Fruit fly (Drosophila melanogaster): Measurements from ENCODE around the gene stwl.

The stwl gene

DNA sequence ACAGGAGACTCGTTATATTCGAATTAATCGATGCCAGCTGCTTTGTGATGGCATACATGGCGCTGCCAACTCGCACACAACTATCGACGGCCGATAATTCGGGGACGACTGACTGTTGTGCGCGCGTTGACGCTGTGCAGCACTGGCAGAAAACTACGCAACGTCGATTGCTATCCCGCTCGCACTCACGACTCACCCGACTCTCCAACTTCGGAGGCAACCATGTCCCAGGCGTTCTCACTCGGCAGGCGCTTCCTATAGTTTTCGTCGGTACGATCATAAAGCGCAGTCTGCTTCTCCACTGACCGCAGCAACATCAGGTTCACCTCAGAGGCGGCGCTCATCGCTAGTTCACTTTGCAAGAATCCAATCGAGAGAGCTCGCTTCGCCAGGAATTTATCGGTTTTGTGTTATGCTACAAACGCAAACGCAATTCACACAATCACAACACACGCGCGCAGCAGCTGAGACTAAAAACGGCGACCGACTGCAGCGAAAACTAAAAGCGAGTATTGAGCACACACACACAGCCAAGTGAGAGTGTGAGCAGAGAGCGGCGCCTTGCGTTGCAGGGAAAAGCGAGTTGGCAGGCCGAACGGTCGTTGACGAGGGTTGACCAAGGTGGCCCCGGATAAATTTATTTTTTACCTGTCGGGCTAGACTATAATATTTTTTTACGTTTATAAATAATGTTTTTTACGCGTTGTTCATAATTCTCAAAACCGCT, at the start of gene stwl:
stwl (minus strand) TSS at position 521 of the 727 bp plus-strand sequence.
- TF ChIP-seq sage (GFP tag; optimal IDR thresholded peaks at IDR 0.05), result no peak
- TF ChIP-seq ey (GFP tag; optimal IDR thresholded peaks at IDR 0.05), result peak; percentile 41
- TF ChIP-seq HLH106 (tag; optimal IDR thresholded peaks at IDR 0.05), result peak; percentile 44
- TF ChIP-seq CG32264 (GFP tag; optimal IDR thresholded peaks at IDR 0.05), result no peak
- no peak for TF ChIP-seq psq (GFP tag; optimal IDR thresholded peaks at IDR 0.05)
- no peak for TF ChIP-seq Dfd (GFP tag; optimal IDR thresholded peaks at IDR 0.05)
- TF ChIP-seq GATAd (GFP tag; optimal IDR thresholded peaks at IDR 0.05), result no peak
- peak; percentile 58 for TF ChIP-seq h (GFP tag; optimal IDR thresholded peaks at IDR 0.05)
- TF ChIP-seq Sp1 (GFP tag; optimal IDR thresholded peaks at IDR 0.05), result no peak
- TF ChIP-seq brk (GFP tag; optimal IDR thresholded peaks at IDR 0.05), result no peak
- TF ChIP-seq Hr83 (GFP tag; optimal IDR thresholded peaks at IDR 0.05; ENCODE audit: poor library complexity, severe bottlenecking), result peak; percentile 94
- no peak for TF ChIP-seq woc (GFP tag; optimal IDR thresholded peaks at IDR 0.05)
- no peak for TF ChIP-seq usp (GFP tag; optimal IDR thresholded peaks at IDR 0.05)
- peak; percentile 50 for TF ChIP-seq Jra (GFP tag; optimal IDR thresholded peaks at IDR 0.05)
- TF ChIP-seq Hr78 (GFP tag; optimal IDR thresholded peaks at IDR 0.05), result no peak
- no peak for TF ChIP-seq Myc (optimal IDR thresholded peaks at IDR 0.05)
- TF ChIP-seq dl (GFP tag; optimal IDR thresholded peaks at IDR 0.05; ENCODE audit: insufficient read depth in 1 of 2, partially characterized antibody in 2 of 2), result peak in 1 of 2 experiments; percentile 35
- TF ChIP-seq br (GFP tag; optimal IDR thresholded peaks at IDR 0.05), result peak; percentile 31
- TF ChIP-seq dmrt93B (GFP tag; optimal IDR thresholded peaks at IDR 0.05), result no peak
- TF ChIP-seq Abd-B (GFP tag; optimal IDR thresholded peaks at IDR 0.05), result no peak
- TF ChIP-seq jim (GFP tag; optimal IDR thresholded peaks at IDR 0.05), result peak; percentile 60
- no peak for TF ChIP-seq Vsx2 (GFP tag; optimal IDR thresholded peaks at IDR 0.05; ENCODE audit: partially characterized antibody)
- no peak for TF ChIP-seq Rel (GFP tag; optimal IDR thresholded peaks at IDR 0.05)
- peak; percentile 3 for TF ChIP-seq Rel (tag; optimal IDR thresholded peaks at IDR 0.05)
- peak; percentile 66 for TF ChIP-seq Hnf4 (GFP tag; optimal IDR thresholded peaks at IDR 0.05)
- TF ChIP-seq CG9705 (GFP tag; optimal IDR thresholded peaks at IDR 0.05), result no peak
- no peak for TF ChIP-seq dsf (GFP tag; optimal IDR thresholded peaks at IDR 0.05; ENCODE audit: borderline replicate concordance)
- no peak for TF ChIP-seq N (GFP tag; optimal IDR thresholded peaks at IDR 0.05)
- peak; percentile 55 for TF ChIP-seq rgr (GFP tag; optimal IDR thresholded peaks at IDR 0.05)
- no peak for TF ChIP-seq CrebA (GFP tag; optimal IDR thresholded peaks at IDR 0.05; ENCODE audit: borderline replicate concordance)
- peak; percentile 51 for TF ChIP-seq fru (GFP tag; optimal IDR thresholded peaks at IDR 0.05)
- TF ChIP-seq sv (GFP tag; optimal IDR thresholded peaks at IDR 0.05), result peak; percentile 5
- TF ChIP-seq foxo (GFP tag; optimal IDR thresholded peaks at IDR 0.05), result peak in 1 of 2 experiments; percentile 66
- TF ChIP-seq pan (optimal IDR thresholded peaks at IDR 0.05), result no peak
- TF ChIP-seq Mio (GFP tag; optimal IDR thresholded peaks at IDR 0.05), result no peak
- TF ChIP-seq lola (GFP tag; optimal IDR thresholded peaks at IDR 0.05), result no peak
- no peak for TF ChIP-seq Dif (GFP tag; optimal IDR thresholded peaks at IDR 0.05; ENCODE audit: partially characterized antibody)
- peak; percentile 37 for TF ChIP-seq OdsH (GFP tag; optimal IDR thresholded peaks at IDR 0.05)
- no peak for TF ChIP-seq tai (GFP tag; optimal IDR thresholded peaks at IDR 0.05)

DNA sequence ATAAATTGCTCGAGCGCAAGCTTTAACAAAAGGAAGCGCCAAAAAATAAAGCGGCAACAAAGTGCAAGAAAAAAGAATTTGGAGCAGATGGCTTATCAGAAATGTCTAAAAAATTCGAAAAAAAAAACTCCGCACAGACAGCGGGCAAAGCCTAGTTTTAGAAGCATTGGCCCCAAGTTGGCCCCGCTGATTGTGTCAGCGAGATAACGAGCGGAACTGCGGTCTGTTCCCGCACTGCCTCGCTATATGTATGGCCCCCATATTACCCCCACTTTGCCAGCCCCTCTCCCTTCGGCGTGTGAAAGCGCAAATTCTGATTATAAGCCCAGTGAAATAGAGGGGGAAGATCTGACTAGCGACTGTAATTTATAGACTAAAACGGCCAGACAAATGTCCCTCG, 47.2 kb upstream of the stwl start:
- TF ChIP-seq Rel (GFP tag; optimal IDR thresholded peaks at IDR 0.05) (no peak), Rel (tag; optimal IDR thresholded peaks at IDR 0.05) (no peak), Sp1 (GFP tag; optimal IDR thresholded peaks at IDR 0.05) (no peak), pan (optimal IDR thresholded peaks at IDR 0.05) (no peak), dmrt93B (GFP tag; optimal IDR thresholded peaks at IDR 0.05) (no peak), Vsx2 (GFP tag; optimal IDR thresholded peaks at IDR 0.05; ENCODE audit: partially characterized antibody) (no peak), Hr78 (GFP tag; optimal IDR thresholded peaks at IDR 0.05) (no peak), CG32264 (GFP tag; optimal IDR thresholded peaks at IDR 0.05) (no peak), fru (GFP tag; optimal IDR thresholded peaks at IDR 0.05) (no peak), sage (GFP tag; optimal IDR thresholded peaks at IDR 0.05) (no peak), foxo (GFP tag; optimal IDR thresholded peaks at IDR 0.05) (no peak), N (GFP tag; optimal IDR thresholded peaks at IDR 0.05) (no peak), CG9705 (GFP tag; optimal IDR thresholded peaks at IDR 0.05) (no peak), Mio (GFP tag; optimal IDR thresholded peaks at IDR 0.05) (no peak), rgr (GFP tag; optimal IDR thresholded peaks at IDR 0.05) (no peak), psq (GFP tag; optimal IDR thresholded peaks at IDR 0.05) (no peak), dl (GFP tag; optimal IDR thresholded peaks at IDR 0.05; ENCODE audit: insufficient read depth in 1 of 2, partially characterized antibody in 2 of 2) (no peak)

All from whole organism, wandering third instar larva.